Fruit fly (Drosophila melanogaster): ENCODE measurements around the gene CG3108.

Gene CG3108

DNA sequence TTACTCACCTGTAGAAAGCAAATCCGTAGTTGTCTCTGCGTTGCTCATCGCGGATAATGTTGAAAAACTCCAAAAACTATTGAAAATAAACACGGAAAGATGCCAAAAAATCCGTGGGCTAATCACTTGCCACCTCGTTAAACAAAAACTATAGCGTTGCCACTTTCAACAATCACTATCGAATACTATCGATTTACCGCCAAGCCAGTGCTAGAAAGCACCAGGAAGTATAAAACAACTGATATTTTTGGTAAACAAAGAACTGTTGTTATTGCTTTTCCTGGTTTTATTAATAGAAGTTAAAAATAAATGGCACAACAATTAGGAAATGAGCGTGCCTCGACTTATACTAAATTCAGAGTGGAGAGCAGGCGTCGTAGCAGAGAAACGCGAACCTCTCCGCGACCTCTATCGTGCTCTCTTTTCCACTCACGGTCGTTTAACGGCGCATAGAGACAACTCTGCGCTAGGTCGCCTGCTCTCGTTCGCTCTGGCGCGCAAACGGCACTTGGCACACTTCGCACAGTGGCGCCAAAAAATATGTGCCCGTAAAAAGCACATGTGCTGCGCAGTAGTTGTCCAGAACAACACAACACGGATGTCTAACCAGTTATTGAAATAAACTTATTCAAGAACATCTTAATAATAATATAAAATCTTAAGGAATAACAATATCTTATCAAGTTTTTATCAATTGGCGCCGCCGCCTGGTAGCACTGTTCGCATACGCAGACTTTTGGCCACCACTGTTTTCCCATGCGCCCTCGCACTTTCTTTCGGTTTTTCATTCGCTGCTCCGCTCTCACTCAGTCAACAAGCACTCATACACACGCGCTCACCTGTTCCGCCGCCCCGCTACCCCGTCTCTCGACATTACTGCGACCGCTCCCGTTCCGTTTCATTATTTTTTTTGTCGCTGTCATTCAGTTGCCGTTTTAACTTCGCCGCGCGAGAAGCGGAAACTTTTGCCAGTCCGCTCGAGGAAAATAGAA is 26.3 kb downstream of the CG3108 start, which contains the start of the genes lin-52 and CG15771 (continued):
- TF ChIP-seq jigr1 (GFP tag; IDR thresholded peaks at IDR 0.05) (peak; percentile 91), ERR (GFP tag; optimal IDR thresholded peaks at IDR 0.05) (peak; percentile 59), CG17385 (GFP tag; optimal IDR thresholded peaks at IDR 0.05) (peak; percentile 93), gcm (GFP tag; optimal IDR thresholded peaks at IDR 0.05) (peak; percentile 95), CG11695 (GFP tag; IDR thresholded peaks at IDR 0.05) (peak; percentile 97), Gug (GFP tag; IDR thresholded peaks at IDR 0.05) (peak; percentile 95), Bdp1 (GFP tag; optimal IDR thresholded peaks at IDR 0.05) (peak; percentile 55), psq (GFP tag; optimal IDR thresholded peaks at IDR 0.05) (peak; percentile 86), B-H2 (GFP tag; optimal IDR thresholded peaks at IDR 0.05) (peak; percentile 93), CG9609 (GFP tag; optimal IDR thresholded peaks at IDR 0.05) (peak; percentile 2), wek (GFP tag; optimal IDR thresholded peaks at IDR 0.05) (peak; percentile 55), Jarid2 (GFP tag; optimal IDR thresholded peaks at IDR 0.05) (peak; percentile 58), CG18764 (GFP tag; optimal IDR thresholded peaks at IDR 0.05) (peak; percentile 70), Lim3 (GFP tag; IDR thresholded peaks at IDR 0.05) (peak; percentile 68; the same call in 1 of the 2 replicates), H15 (GFP tag; IDR thresholded peaks at IDR 0.05) (peak; percentile 91), tap (tag; optimal IDR thresholded peaks at IDR 0.05) (peak; percentile 92), Nf-YC (tag; optimal IDR thresholded peaks at IDR 0.05) (peak; percentile 92), ranshi (GFP tag; IDR thresholded peaks at IDR 0.05) (peak; percentile 93), sd (tag; optimal IDR thresholded peaks at IDR 0.05) (peak; percentile 74), pho (GFP tag; optimal IDR thresholded peaks at IDR 0.05) (peak; percentile 50), CG2678 (tag; optimal IDR thresholded peaks at IDR 0.05) (peak; percentile 98), CG1233 (GFP tag; optimal IDR thresholded peaks at IDR 0.05) (peak; percentile 91), aop (GFP tag; IDR thresholded peaks at IDR 0.05) (peak; percentile 29), CG34376 (GFP tag; optimal IDR thresholded peaks at IDR 0.05) (peak; percentile 98), bab2 (GFP tag; optimal IDR thresholded peaks at IDR 0.05) (peak; percentile 67), CG17359 (tag; optimal IDR thresholded peaks at IDR 0.05) (peak; percentile 93), chinmo (GFP tag; IDR thresholded peaks at IDR 0.05; ENCODE audit: partially characterized antibody) (peak; percentile 88; the same call in 2 of the 4 replicates), dan (GFP tag; IDR thresholded peaks at IDR 0.05) (peak; percentile 86), HmgZ (tag; optimal IDR thresholded peaks at IDR 0.05) (peak; percentile 94), sens (GFP tag) (peak; percentile 97), CG15514 (GFP tag; optimal IDR thresholded peaks at IDR 0.05) (peak; percentile 89), CG15601 (tag; optimal IDR thresholded peaks at IDR 0.05) (peak; percentile 91), E2f2 (GFP tag; IDR thresholded peaks at IDR 0.05) (peak; percentile 78), fd64A (GFP tag; optimal IDR thresholded peaks at IDR 0.05) (peak; percentile 87), CG4360 (GFP tag; IDR thresholded peaks at IDR 0.05) (peak; percentile 61; the same call in 1 of the 2 replicates), C15 (GFP tag; IDR thresholded peaks at IDR 0.05) (peak; percentile 87), CG10565 (GFP tag; optimal IDR thresholded peaks at IDR 0.05) (peak; percentile 35), CG31441 (GFP tag; IDR thresholded peaks at IDR 0.05) (peak; percentile 95), dm (GFP tag; optimal IDR thresholded peaks at IDR 0.05) (peak; percentile 85), CG13296 (GFP tag; optimal IDR thresholded peaks at IDR 0.05) (peak; percentile 97), D19A (tag; optimal IDR thresholded peaks at IDR 0.05) (peak; percentile 91), Poxn (GFP tag; IDR thresholded peaks at IDR 0.05) (peak; percentile 85), Vsx1 (GFP tag; optimal IDR thresholded peaks at IDR 0.05) (peak; percentile 89), CG17612 (GFP tag; IDR thresholded peaks at IDR 0.05) (peak; percentile 76), pros (GFP tag; optimal IDR thresholded peaks at IDR 0.05) (peak; percentile 89), run (tag; optimal IDR thresholded peaks at IDR 0.05) (peak; percentile 90), bbx (GFP tag; IDR thresholded peaks at IDR 0.05; ENCODE audit: partially characterized antibody) (no peak; the same call in 1 of the 2 replicates), CrebB (tag; optimal IDR thresholded peaks at IDR 0.05) (peak; percentile 88)

All from whole organism, embryonic.